Fruit fly (Drosophila melanogaster) Kc167 (cell line): ENCODE results near the gene atms.

Source experiments
- Myc ChIP-seq: fragments of >200 bp; optimal IDR thresholded peaks from 2 replicates; lab custom pipeline; 2017; ENCODE audit warnings: missing external identifiers
- h ChIP-seq: fragments of >200 bp; optimal IDR thresholded peaks from 3 replicates; lab custom pipeline; 2018; ENCODE audit warnings: missing external identifiers
- insv ChIP-seq: fragments of >200 bp; optimal IDR thresholded peaks from 3 replicates; lab custom pipeline; 2018; ENCODE audit warnings: missing external identifiers
- psq ChIP-seq: fragments of >200 bp; optimal IDR thresholded peaks from 2 replicates; lab custom pipeline; 2017; ENCODE audit warnings: missing external identifiers
- ttk ChIP-seq: sonication (Bioruptor generic); optimal IDR thresholded peaks from 2 replicates; lab custom pipeline; 2017; ENCODE audit warnings: missing external identifiers

- TF ChIP-seq psq (lab: Kevin White, UChicago) (no peak), ttk (lab: Kevin White, UChicago) (no peak), h (lab: Kevin White, UChicago) (no peak), insv (lab: Kevin White, UChicago) (no peak), Myc (no peak)
These were observed 30.9 kb downstream of the atms start for dm6 chr3R:4780721-4781120.
